Worm (Caenorhabditis elegans): ENCODE data around the gene pgp-11.

DNA sequence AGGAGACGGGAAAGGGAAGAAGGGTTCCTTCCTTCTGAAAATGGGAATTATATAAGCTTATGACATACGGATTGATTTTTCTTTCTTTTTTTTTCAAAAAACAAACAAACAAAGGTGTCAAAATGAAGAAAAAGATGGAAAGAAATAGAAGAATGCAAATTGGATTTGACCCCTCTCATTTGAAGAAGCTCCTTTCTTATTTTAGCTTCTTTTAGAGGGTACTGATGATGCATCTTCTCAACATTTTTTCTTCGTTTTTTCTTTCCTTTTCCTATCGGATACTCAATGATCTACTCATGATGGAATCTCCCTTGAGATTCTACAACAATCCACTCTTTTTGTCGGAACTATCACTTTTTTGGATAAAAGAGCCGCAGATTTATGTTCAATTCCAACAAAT lies 13.9 kb downstream of the pgp-11 start:
- no peak for TF ChIP-seq F49E8.2 (tag; optimal IDR thresholded peaks at IDR 0.05; ENCODE audit: insufficient read depth)
- TF ChIP-seq unc-62 (GFP tag; optimal IDR thresholded peaks at IDR 0.05): no peak

Measured in whole organism, young adult.